Fruit fly (Drosophila melanogaster) whole organism, pupa: ENCODE data around the gene gnu.

Experiments
- CG10348 ChIP-seq: fragments of 200-800 bp; sonication (Bioruptor generic); IDR thresholded peaks from 2 replicates; pipeline ENCODE4 v1.3.6; 2022; ENCODE audit warnings: missing biosample characterization, missing genetic modification characterization
- CG12605 ChIP-seq: fragments of 200-800 bp; sonication (Bioruptor generic); IDR thresholded peaks from 2 replicates; pipeline ENCODE4 v1.3.6; 2022; ENCODE audit warnings: missing biosample characterization, missing genetic modification characterization
- CG13204 ChIP-seq: fragments of 200-800 bp; sonication (Bioruptor generic); optimal IDR thresholded peaks from 2 replicates; lab custom pipeline; 2018; ENCODE audit warnings: missing biosample characterization, mild to moderate bottlenecking, missing genetic modification characterization, moderate library complexity
- CG14655 ChIP-seq: fragments of 200-800 bp; sonication (Bioruptor generic); optimal IDR thresholded peaks from 3 replicates; lab custom pipeline; 2017; ENCODE audit warnings: mild to moderate bottlenecking, missing biosample characterization, missing genetic modification reagents, missing genetic modification characterization
- CG15710 ChIP-seq: fragments of 200-800 bp; sonication (Bioruptor generic); optimal IDR thresholded peaks from 2 replicates; lab custom pipeline; 2018; ENCODE audit warnings: missing biosample characterization, mild to moderate bottlenecking, missing genetic modification characterization, moderate library complexity
- CG17806 ChIP-seq: fragments of 200-800 bp; sonication (Bioruptor generic); optimal IDR thresholded peaks from 2 replicates; lab custom pipeline; 2018; ENCODE audit warnings: missing biosample characterization, mild to moderate bottlenecking, missing genetic modification characterization, moderate library complexity
- CG32121 ChIP-seq: fragments of 200-800 bp; sonication (Bioruptor generic); IDR thresholded peaks from 2 replicates; pipeline ENCODE4 v1.3.6; 2022; ENCODE audit warnings: missing biosample characterization, missing genetic modification characterization
- CG34367 ChIP-seq: fragments of 200-800 bp; sonication (Bioruptor generic); optimal IDR thresholded peaks from 2 replicates; lab custom pipeline; 2018; ENCODE audit warnings: missing biosample characterization, mild to moderate bottlenecking, missing genetic modification characterization
- CG4496 ChIP-seq: fragments of 200-800 bp; sonication (Bioruptor generic); IDR thresholded peaks from 3 replicates; pipeline ENCODE4 v1.3.6; 2022; ENCODE audit warnings: missing biosample characterization, missing genetic modification characterization
- CG8159 ChIP-seq: fragments of 200-800 bp; sonication (Bioruptor generic); optimal IDR thresholded peaks from 3 replicates; lab custom pipeline; 2018; ENCODE audit warnings: missing biosample characterization, mild to moderate bottlenecking, missing genetic modification characterization, moderate library complexity
- CG8301 ChIP-seq: fragments of 200-800 bp; sonication (Bioruptor generic); optimal IDR thresholded peaks from 2 replicates; lab custom pipeline; 2018; ENCODE audit warnings: missing biosample characterization, mild to moderate bottlenecking, missing genetic modification characterization
- CG9948 ChIP-seq: fragments of 200-800 bp; sonication (Bioruptor generic); optimal IDR thresholded peaks from 2 replicates; lab custom pipeline; 2018; ENCODE audit warnings: missing biosample characterization, mild to moderate bottlenecking, missing genetic modification characterization, moderate library complexity
- D1 ChIP-seq: fragments of 200-800 bp; sonication (Bioruptor generic); optimal IDR thresholded peaks from 2 replicates; lab custom pipeline; 2018; ENCODE audit warnings: missing biosample characterization, mild to moderate bottlenecking, missing genetic modification characterization, moderate library complexity
- EcR ChIP-seq: fragments of 200-800 bp; sonication (Bioruptor generic); optimal IDR thresholded peaks from 3 replicates; lab custom pipeline; 2019; ENCODE audit warnings: missing biosample characterization, missing genetic modification characterization, mild to moderate bottlenecking, moderate library complexity, missing genetic modification reagents
- Ets98B ChIP-seq: fragments of 200-800 bp; sonication (Bioruptor generic); IDR thresholded peaks from 2 replicates; pipeline ENCODE4 v1.3.6; 2022; ENCODE audit warnings: missing biosample characterization, missing genetic modification characterization
- Pif1A ChIP-seq: fragments of 200-800 bp; sonication (Bioruptor generic); optimal IDR thresholded peaks from 3 replicates; lab custom pipeline; 2016; ENCODE audit warnings: missing biosample characterization, missing genetic modification characterization
- Pif1B ChIP-seq: fragments of 200-800 bp; sonication (Bioruptor generic); optimal IDR thresholded peaks from 3 replicates; lab custom pipeline; 2016; ENCODE audit warnings: missing biosample characterization, missing genetic modification characterization
- Snoo ChIP-seq: fragments of 200-800 bp; sonication (Bioruptor generic); optimal IDR thresholded peaks from 3 replicates; lab custom pipeline; 2017; ENCODE audit warnings: missing biosample characterization, mild to moderate bottlenecking, missing genetic modification characterization, inconsistent platforms
- fd96Ca ChIP-seq: fragments of 200-800 bp; sonication (Bioruptor generic); IDR thresholded peaks from 3 replicates; pipeline ENCODE4 v1.3.6; 2022; ENCODE audit warnings: missing biosample characterization, missing genetic modification characterization
- gl ChIP-seq: fragments of 200-800 bp; sonication (Bioruptor generic); optimal IDR thresholded peaks from 2 replicates; lab custom pipeline; 2018; ENCODE audit warnings: missing biosample characterization, mild to moderate bottlenecking, missing genetic modification characterization
- rn ChIP-seq: fragments of 200-800 bp; sonication (Bioruptor generic); IDR thresholded peaks from 2 replicates; pipeline ENCODE4 v1.3.6; 2022; ENCODE audit warnings: missing biosample characterization, missing genetic modification characterization

The gnu gene

DNA sequence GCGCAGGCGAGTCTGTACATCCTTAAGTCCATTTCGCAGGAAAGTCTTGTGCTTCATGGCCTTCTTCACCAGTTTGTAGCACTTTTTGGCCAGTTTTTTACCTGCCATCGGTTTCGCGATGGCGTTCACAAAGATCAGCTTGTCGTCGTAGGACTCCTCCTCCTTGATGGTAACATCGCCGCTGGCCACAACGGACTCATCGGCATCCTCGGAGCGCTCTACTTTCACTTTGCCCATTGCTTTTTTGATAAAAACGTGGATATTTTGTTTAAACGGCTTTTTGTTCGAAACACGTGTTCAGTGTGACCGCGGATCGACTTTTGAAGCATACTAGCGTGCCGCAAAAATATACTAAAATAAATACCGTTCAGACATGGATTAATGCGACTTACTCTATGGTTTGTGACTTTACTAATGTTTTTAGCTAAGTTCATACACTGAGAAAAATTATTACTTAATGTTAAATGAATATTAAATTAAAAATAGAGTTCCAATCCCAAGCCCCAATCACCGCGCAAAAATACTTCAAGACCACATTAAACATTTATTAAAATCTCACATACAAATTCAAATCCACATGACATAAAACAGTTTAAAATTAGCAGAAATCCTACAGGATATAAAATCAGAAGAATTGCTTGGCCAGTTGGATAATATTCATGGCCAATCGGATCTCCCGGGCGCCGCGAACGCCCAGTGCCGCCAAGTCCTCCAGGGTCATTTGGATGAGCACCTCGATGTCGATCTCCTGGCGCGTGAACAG is 1.1 kb downstream of the gnu start, which contains the start of gene NHP2:
TSS of gene NHP2 (minus strand) at position 315 of the 763 bp plus-strand sequence.
- TF ChIP-seq CG8159 (tag; lab: Kevin White, UChicago) (no peak), rn (peak; percentile 62), CG14655 (GFP tag; lab: Kevin White, UChicago) (no peak), CG34367 (tag; lab: Kevin White, UChicago) (no peak), CG15710 (tag; lab: Kevin White, UChicago) (peak; percentile 74), gl (tag; lab: Kevin White, UChicago) (peak; percentile 58), CG10348 (GFP tag; lab: Robert Waterston, UW) (no peak), Pif1B (GFP tag; lab: Kevin White, UChicago) (no peak), CG4496 (GFP tag; lab: Robert Waterston, UW) (peak; percentile 88), Ets98B (GFP tag; lab: Robert Waterston, UW) (peak; percentile 90), CG9948 (tag; lab: Kevin White, UChicago) (peak; percentile 72), Snoo (tag; lab: Kevin White, UChicago) (peak; percentile 82), CG17806 (peak; percentile 85), CG8301 (tag; lab: Kevin White, UChicago) (no peak), Pif1A (no peak), CG32121 (GFP tag; lab: Robert Waterston, UW) (peak; percentile 77), D1 (peak; percentile 88), fd96Ca (GFP tag; lab: Robert Waterston, UW) (no peak), CG13204 (GFP tag; lab: Kevin White, UChicago) (no peak), CG12605 (GFP tag; lab: Robert Waterston, UW) (peak; percentile 89), EcR (GFP tag; lab: Kevin White, UChicago) (no peak)
- TF ChIP-seq, all 21 proteins: peak for 11

DNA sequence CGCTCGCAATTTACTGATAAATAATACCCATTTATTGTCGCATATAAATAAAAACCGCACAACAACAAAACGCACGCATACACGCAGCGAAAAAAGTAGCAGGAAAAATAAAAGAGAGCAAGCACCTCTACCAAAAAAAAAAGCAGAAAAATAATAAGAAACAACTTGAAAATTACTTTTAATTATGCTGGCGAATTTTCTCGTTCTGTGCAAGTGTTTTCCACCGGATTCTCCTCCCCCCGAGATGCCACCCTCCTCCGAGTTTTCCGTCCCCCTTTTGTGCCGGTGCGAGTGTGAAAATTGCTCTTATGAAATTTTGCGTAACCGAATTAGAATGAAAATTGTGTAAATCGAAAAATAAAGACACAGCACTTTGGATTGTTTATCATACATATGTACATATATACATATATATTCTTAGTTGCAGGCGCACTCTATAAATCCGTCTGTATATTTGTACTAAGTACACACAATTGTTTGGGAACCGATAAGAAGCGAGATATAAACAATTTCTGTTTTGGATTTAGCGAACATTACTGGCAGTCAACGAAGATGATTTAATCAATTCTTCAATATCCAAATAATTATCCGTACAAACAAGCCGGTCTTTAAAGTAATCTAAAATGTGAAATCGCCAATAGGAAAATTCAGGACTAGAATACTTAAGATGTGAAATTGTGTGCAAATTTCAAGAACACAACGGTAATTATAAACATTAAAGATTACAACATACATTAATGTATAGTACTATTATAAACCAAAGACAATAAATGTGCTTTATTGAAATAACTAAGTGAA is 12.1 kb downstream of the gnu start:
- TF ChIP-seq CG17806 (no peak), CG34367 (tag; lab: Kevin White, UChicago) (no peak), rn (peak; percentile 36; the same call in 1 of the 2 replicates), EcR (GFP tag; lab: Kevin White, UChicago) (no peak), CG10348 (GFP tag; lab: Robert Waterston, UW) (no peak), fd96Ca (GFP tag; lab: Robert Waterston, UW) (peak; percentile 58; the same call in 1 of the 3 replicates), CG9948 (tag; lab: Kevin White, UChicago) (no peak), CG32121 (GFP tag; lab: Robert Waterston, UW) (peak; percentile 56), CG8301 (tag; lab: Kevin White, UChicago) (no peak), CG8159 (tag; lab: Kevin White, UChicago) (no peak), Pif1B (GFP tag; lab: Kevin White, UChicago) (no peak), Ets98B (GFP tag; lab: Robert Waterston, UW) (peak; percentile 33; the same call in 1 of the 2 replicates), CG4496 (GFP tag; lab: Robert Waterston, UW) (peak; percentile 63; the same call in 1 of the 3 replicates), CG12605 (GFP tag; lab: Robert Waterston, UW) (peak; percentile 48; the same call in 1 of the 2 replicates), Pif1A (no peak), Snoo (tag; lab: Kevin White, UChicago) (no peak), gl (tag; lab: Kevin White, UChicago) (no peak), CG14655 (GFP tag; lab: Kevin White, UChicago) (no peak), D1 (no peak), CG15710 (tag; lab: Kevin White, UChicago) (no peak), CG13204 (GFP tag; lab: Kevin White, UChicago) (no peak)

DNA sequence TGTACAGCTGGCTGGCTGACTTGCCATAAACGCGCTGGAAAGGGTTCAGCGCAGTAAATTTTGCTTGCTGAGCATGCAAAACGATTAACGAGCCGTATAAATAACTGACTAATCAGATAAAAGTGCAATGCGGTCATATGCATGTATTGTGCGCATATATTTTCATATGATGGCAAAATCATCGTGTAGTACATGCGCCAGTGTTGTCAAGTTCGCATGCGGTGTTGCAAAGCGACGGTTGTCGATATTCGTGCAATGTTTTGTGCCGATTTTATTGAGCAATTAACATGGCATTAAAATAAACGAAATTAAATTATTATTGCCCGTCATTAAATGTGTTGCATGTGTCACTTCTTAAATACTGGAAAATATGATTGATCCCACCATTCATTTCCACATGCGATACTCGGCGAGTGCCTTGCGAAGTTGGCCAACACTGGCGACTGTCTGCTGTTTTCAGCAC is 13.0 kb downstream of the gnu start:
- peak; percentile 61 for TF ChIP-seq CG8301 (tag; lab: Kevin White, UChicago)
- peak; percentile 31 for TF ChIP-seq CG9948 (tag; lab: Kevin White, UChicago)
- peak; percentile 41; the same call in 1 of the 2 replicates for TF ChIP-seq rn
- peak; percentile 46 for TF ChIP-seq CG8159 (tag; lab: Kevin White, UChicago)
- peak; percentile 6 for TF ChIP-seq gl (tag; lab: Kevin White, UChicago)
- TF ChIP-seq CG12605 (GFP tag; lab: Robert Waterston, UW): no peak
- TF ChIP-seq CG17806: peak; percentile 59
- TF ChIP-seq Snoo (tag; lab: Kevin White, UChicago): peak; percentile 68
- TF ChIP-seq CG34367 (tag; lab: Kevin White, UChicago): peak; percentile 44
- no peak for TF ChIP-seq D1
- TF ChIP-seq EcR (GFP tag; lab: Kevin White, UChicago): no peak
- peak; percentile 74 for TF ChIP-seq Pif1A
- peak; percentile 54 for TF ChIP-seq Pif1B (GFP tag; lab: Kevin White, UChicago)
- TF ChIP-seq CG10348 (GFP tag; lab: Robert Waterston, UW): no peak
- peak; percentile 69 for TF ChIP-seq CG15710 (tag; lab: Kevin White, UChicago)
- peak; percentile 61 for TF ChIP-seq CG32121 (GFP tag; lab: Robert Waterston, UW)
- peak; percentile 78 for TF ChIP-seq Ets98B (GFP tag; lab: Robert Waterston, UW)
- no peak for TF ChIP-seq CG13204 (GFP tag; lab: Kevin White, UChicago)
- TF ChIP-seq fd96Ca (GFP tag; lab: Robert Waterston, UW): peak; percentile 85
- peak; percentile 70; the same call in 2 of the 3 replicates for TF ChIP-seq CG4496 (GFP tag; lab: Robert Waterston, UW)
- no peak for TF ChIP-seq CG14655 (GFP tag; lab: Kevin White, UChicago)

DNA sequence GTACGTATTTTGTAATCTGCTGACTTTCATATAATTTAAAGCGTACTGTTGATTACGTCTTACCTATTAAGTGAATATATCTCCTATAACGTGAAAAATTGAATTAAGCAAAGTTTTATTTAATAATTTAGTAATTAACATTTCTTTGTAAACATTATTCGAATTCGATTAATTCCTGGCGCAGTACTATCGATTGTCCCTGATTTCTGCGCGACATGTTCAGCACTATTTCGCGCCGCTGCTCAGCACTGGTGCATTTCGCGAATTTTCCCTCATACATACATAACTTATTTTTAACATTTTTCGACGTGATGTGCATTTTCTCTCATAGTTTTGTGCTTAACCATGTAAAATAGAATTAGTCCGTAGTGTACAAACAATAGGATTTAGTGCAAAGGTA is 13.5 kb downstream of the gnu start, which contains the start of gene Helz:
TSS of gene Helz (plus strand) at position 260 of the 400 bp plus-strand sequence.
- TF ChIP-seq CG12605 (GFP tag; lab: Robert Waterston, UW): no peak
- no peak for TF ChIP-seq rn
- no peak for TF ChIP-seq CG34367 (tag; lab: Kevin White, UChicago)
- TF ChIP-seq, all 21 proteins: peak for 0
